Fruit fly (Drosophila melanogaster): ENCODE results near the gene C15.

The C15 gene

DNA sequence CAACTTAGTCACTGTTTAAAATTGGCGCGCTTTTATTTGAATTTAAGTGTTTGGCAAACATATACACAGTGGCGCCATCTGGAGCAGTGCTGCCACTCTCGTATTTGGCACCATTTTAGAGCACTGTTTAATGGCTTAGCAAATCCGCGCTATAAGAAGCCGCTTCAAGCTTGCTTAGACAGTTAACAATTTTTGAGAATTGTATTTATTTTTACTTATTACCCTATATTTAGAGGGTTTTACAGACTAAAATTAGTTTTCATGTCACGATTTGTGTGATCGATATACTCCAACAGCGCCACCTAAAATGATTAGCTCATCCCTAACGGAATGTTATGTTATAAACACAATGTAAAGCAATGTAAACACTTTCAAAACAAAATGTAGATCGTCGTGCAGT, 17.8 kb upstream of the C15 start, which contains the start of gene Fancm (continued):
- TF ChIP-seq CG11456 (GFP tag; IDR thresholded peaks at IDR 0.05) (peak; percentile 87; the same call in 2 of the 3 replicates), trem (tag; optimal IDR thresholded peaks at IDR 0.05) (peak; percentile 94), CG10979 (tag; optimal IDR thresholded peaks at IDR 0.05) (peak; percentile 25), sr (GFP tag; IDR thresholded peaks at IDR 0.05) (no peak), bbx (GFP tag; IDR thresholded peaks at IDR 0.05; ENCODE audit: partially characterized antibody) (no peak), CG16863 (GFP tag; optimal IDR thresholded peaks at IDR 0.05) (peak; percentile 57), CG2712 (tag; optimal IDR thresholded peaks at IDR 0.05) (peak; percentile 70), sens-2 (GFP tag; IDR thresholded peaks at IDR 0.05) (no peak), btn (GFP tag; optimal IDR thresholded peaks at IDR 0.05) (peak; percentile 23), CG10209 (GFP tag; optimal IDR thresholded peaks at IDR 0.05) (peak; percentile 63), pzg (GFP tag; optimal IDR thresholded peaks at IDR 0.05) (peak; percentile 93), Ets65A (GFP tag) (peak; percentile 98), mam (GFP tag; optimal IDR thresholded peaks at IDR 0.05) (peak; percentile 85), dm (GFP tag; optimal IDR thresholded peaks at IDR 0.05) (peak; percentile 70), Kr (GFP tag; optimal IDR thresholded peaks at IDR 0.05) (no peak), Sin3A (optimal IDR thresholded peaks at IDR 0.05) (peak; percentile 84), org-1 (GFP tag; optimal IDR thresholded peaks at IDR 0.05) (no peak), CG8089 (GFP tag; optimal IDR thresholded peaks at IDR 0.05) (peak; percentile 58), CG14667 (GFP tag; IDR thresholded peaks at IDR 0.05) (peak; percentile 26; the same call in 1 of the 2 replicates), CG2202 (tag; optimal IDR thresholded peaks at IDR 0.05) (peak; percentile 14), CG9817 (tag; optimal IDR thresholded peaks at IDR 0.05) (peak; percentile 62), MTF-1 (GFP tag; optimal IDR thresholded peaks at IDR 0.05; ENCODE audit: borderline replicate concordance) (no peak), oc (tag; optimal IDR thresholded peaks at IDR 0.05) (no peak), lab (GFP tag; optimal IDR thresholded peaks at IDR 0.05) (peak; percentile 54), kni (GFP tag; optimal IDR thresholded peaks at IDR 0.05) (peak; percentile 39), stwl (tag; optimal IDR thresholded peaks at IDR 0.05) (peak; percentile 93), tin (GFP tag; optimal IDR thresholded peaks at IDR 0.05) (peak; percentile 78), Nf-YC (tag; optimal IDR thresholded peaks at IDR 0.05) (peak; percentile 62), CG7987 (GFP tag; optimal IDR thresholded peaks at IDR 0.05) (peak; percentile 43), HHEX (GFP tag; optimal IDR thresholded peaks at IDR 0.05) (no peak), chm (GFP tag; IDR thresholded peaks at IDR 0.05) (no peak), CG7963 (GFP tag; IDR thresholded peaks at IDR 0.05; ENCODE audit: partially characterized antibody) (0 out of 3 replicates have a peak, but pooled peaks have one; percentile 37), hbn (GFP tag; IDR thresholded peaks at IDR 0.05; ENCODE audit: partially characterized antibody) (peak; percentile 52; the same call in 1 of the 2 replicates), CHES-1-like (GFP tag; optimal IDR thresholded peaks at IDR 0.05) (peak; percentile 64), Oaz (GFP tag; IDR thresholded peaks at IDR 0.05) (no peak), gcm (GFP tag; optimal IDR thresholded peaks at IDR 0.05) (no peak), cas (GFP tag; IDR thresholded peaks at IDR 0.05) (no peak; the same call in 1 of the 2 replicates), Hmr (GFP tag; optimal IDR thresholded peaks at IDR 0.05) (peak; percentile 81), fd102C (GFP tag; optimal IDR thresholded peaks at IDR 0.05) (peak; percentile 33), Dp (GFP tag; optimal IDR thresholded peaks at IDR 0.05) (peak; percentile 99), Scr (GFP tag; IDR thresholded peaks at IDR 0.05; ENCODE audit: partially characterized antibody) (peak; percentile 72), CG4360 (GFP tag; IDR thresholded peaks at IDR 0.05) (no peak), Jarid2 (GFP tag; optimal IDR thresholded peaks at IDR 0.05) (no peak), ewg (GFP tag; optimal IDR thresholded peaks at IDR 0.05) (peak; percentile 60), HLH4C (GFP tag; IDR thresholded peaks at IDR 0.05; ENCODE audit: partially characterized antibody) (peak; percentile 55; the same call in 2 of the 3 replicates), CG11398 (GFP tag; optimal IDR thresholded peaks at IDR 0.05) (peak; percentile 38), p53 (GFP tag; optimal IDR thresholded peaks at IDR 0.05) (peak; percentile 64), her (GFP tag; optimal IDR thresholded peaks at IDR 0.05) (peak; percentile 62), chinmo (GFP tag; IDR thresholded peaks at IDR 0.05; ENCODE audit: partially characterized antibody) (no peak), CG16813 (GFP tag; IDR thresholded peaks at IDR 0.05; ENCODE audit: partially characterized antibody) (peak; percentile 63)
